Fruit fly (Drosophila melanogaster) whole organism, wandering third instar larva: ENCODE results near the gene CG11454.

Source experiments
- Abd-B ChIP-seq: fragments of >200 bp; optimal IDR thresholded peaks from 2 replicates; lab custom pipeline; 2017; ENCODE audit warnings: missing biosample characterization, missing genetic modification characterization
- Dfd ChIP-seq: fragments of >200 bp; optimal IDR thresholded peaks from 2 replicates; lab custom pipeline; 2017; ENCODE audit warnings: missing biosample characterization, missing genetic modification characterization
- Hnf4 ChIP-seq: fragments of 200-800 bp; sonication (Bioruptor generic); optimal IDR thresholded peaks from 2 replicates; lab custom pipeline; 2016; ENCODE audit warnings: missing biosample characterization, mild to moderate bottlenecking, missing genetic modification characterization
- Jra ChIP-seq: sonication (Bioruptor generic); optimal IDR thresholded peaks from 2 replicates; lab custom pipeline; 2016; ENCODE audit warnings: missing biosample characterization, missing genetic modification characterization
- N ChIP-seq: fragments of >200 bp; optimal IDR thresholded peaks from 2 replicates; lab custom pipeline; 2018; ENCODE audit warnings: missing biosample characterization, missing external identifiers, missing genetic modification characterization
- Sp1 ChIP-seq: fragments of 200-800 bp; sonication (Bioruptor generic); optimal IDR thresholded peaks from 3 replicates; lab custom pipeline; 2019; ENCODE audit warnings: missing biosample characterization, mild to moderate bottlenecking, missing genetic modification characterization, moderate library complexity
- ey ChIP-seq: fragments of 200-800 bp; sonication (Bioruptor generic); optimal IDR thresholded peaks from 2 replicates; lab custom pipeline; 2016; ENCODE audit warnings: missing biosample characterization, missing genetic modification characterization
- lola ChIP-seq: fragments of >200 bp; optimal IDR thresholded peaks from 2 replicates; lab custom pipeline; 2017; ENCODE audit warnings: missing biosample characterization, missing genetic modification characterization
- pan ChIP-seq: fragments of >200 bp; optimal IDR thresholded peaks from 2 replicates; lab custom pipeline; 2017
- psq ChIP-seq: fragments of 200-800 bp; sonication (Bioruptor generic); optimal IDR thresholded peaks from 3 replicates; lab custom pipeline; 2017; ENCODE audit warnings: missing biosample characterization, mild to moderate bottlenecking, missing genetic modification characterization, moderate library complexity
- usp ChIP-seq: fragments of >200 bp; optimal IDR thresholded peaks from 2 replicates; lab custom pipeline; 2017; ENCODE audit warnings: missing biosample characterization, missing genetic modification characterization

- TF ChIP-seq usp = no peak
- TF ChIP-seq ey (GFP tag; lab: Kevin White, UChicago) = no peak
- no peak for TF ChIP-seq Jra (GFP tag; lab: Kevin White, UChicago)
- no peak for TF ChIP-seq Dfd (GFP tag; lab: Kevin White, UChicago)
- no peak for TF ChIP-seq Abd-B (GFP tag; lab: Kevin White, UChicago)
- peak; percentile 6 for TF ChIP-seq psq (GFP tag; lab: Kevin White, UChicago)
- TF ChIP-seq Sp1 (GFP tag; lab: Kevin White, UChicago) = no peak
- TF ChIP-seq Hnf4 (GFP tag; lab: Kevin White, UChicago) = peak; percentile 33
- TF ChIP-seq pan (lab: Kevin White, UChicago) = no peak
- TF ChIP-seq N (GFP tag; lab: Kevin White, UChicago) = no peak
- TF ChIP-seq lola (GFP tag; lab: Kevin White, UChicago) = no peak
Observed at dm6 chr2L:120492-121455, 22.3 kb upstream of the CG11454 start.
